Fruit fly (Drosophila melanogaster): Measurements from ENCODE around the gene CG3408.
A peak's percentile ranks its signal among the peaks of the same experiment; 100 is the strongest.

Gene CG3408

dm6 chr3L:9491331-9491730 lies 18.1 kb downstream of the CG3408 start:
- TF ChIP-seq CG17801 (GFP tag; optimal IDR thresholded peaks at IDR 0.05; ENCODE audit: partially characterized antibody), result no peak

- TF ChIP-seq CG17801 (GFP tag; optimal IDR thresholded peaks at IDR 0.05; ENCODE audit: partially characterized antibody), result no peak
Observed at dm6 chr3L:9490432-9490831, 19.0 kb downstream of the CG3408 start.

- no peak for TF ChIP-seq CG17801 (GFP tag; optimal IDR thresholded peaks at IDR 0.05; ENCODE audit: partially characterized antibody)
Observed at dm6 chr3L:9489627-9490026, 19.8 kb downstream of the CG3408 start.

dm6 chr3L:9489133-9489532 lies 20.2 kb downstream of the CG3408 start, which contains the start of gene CG32036:
CG32036 (minus strand) TSS chr3L:9489233.
- TF ChIP-seq CG17801 (GFP tag; optimal IDR thresholded peaks at IDR 0.05; ENCODE audit: partially characterized antibody), result no peak

- TF ChIP-seq CG17801 (GFP tag; optimal IDR thresholded peaks at IDR 0.05; ENCODE audit: partially characterized antibody), result peak; percentile 28
Observed at dm6 chr3L:9487586-9487985, 21.8 kb downstream of the CG3408 start, which contains the start of gene pall. pall (minus strand) TSS chr3L:9487790.

dm6 chr3L:9476829-9477228 lies 32.6 kb downstream of the CG3408 start, which contains the start of the genes Uch-L5 and Jarid2:
Uch-L5 (minus strand) TSS chr3L:9476965.
Jarid2 (plus strand) TSS chr3L:9477038.
- peak; percentile 79 for TF ChIP-seq CG17801 (GFP tag; optimal IDR thresholded peaks at IDR 0.05; ENCODE audit: partially characterized antibody)

dm6 chr3L:9471151-9471903 lies 38.1 kb downstream of the CG3408 start:
- TF ChIP-seq CG17801 (GFP tag; optimal IDR thresholded peaks at IDR 0.05; ENCODE audit: partially characterized antibody), result no peak

- no peak for TF ChIP-seq CG17801 (GFP tag; optimal IDR thresholded peaks at IDR 0.05; ENCODE audit: partially characterized antibody)
Observed at dm6 chr3L:9469079-9469478, 40.3 kb downstream of the CG3408 start.

dm6 chr3L:9468261-9468890 lies 41.0 kb downstream of the CG3408 start:
- TF ChIP-seq CG17801 (GFP tag; optimal IDR thresholded peaks at IDR 0.05; ENCODE audit: partially characterized antibody), result no peak

- no peak for TF ChIP-seq CG17801 (GFP tag; optimal IDR thresholded peaks at IDR 0.05; ENCODE audit: partially characterized antibody)
Observed at dm6 chr3L:9467763-9468206, 41.6 kb downstream of the CG3408 start.

dm6 chr3L:9467267-9467666 lies 42.1 kb downstream of the CG3408 start:
- TF ChIP-seq CG17801 (GFP tag; optimal IDR thresholded peaks at IDR 0.05; ENCODE audit: partially characterized antibody), result no peak

dm6 chr3L:9466595-9466994 lies 42.8 kb downstream of the CG3408 start:
- TF ChIP-seq CG17801 (GFP tag; optimal IDR thresholded peaks at IDR 0.05; ENCODE audit: partially characterized antibody), result no peak

- no peak for TF ChIP-seq CG17801 (GFP tag; optimal IDR thresholded peaks at IDR 0.05; ENCODE audit: partially characterized antibody)
Observed at dm6 chr3L:9465652-9466244, 43.6 kb downstream of the CG3408 start.

dm6 chr3L:9462794-9463193 lies 46.6 kb downstream of the CG3408 start:
- no peak for TF ChIP-seq CG17801 (GFP tag; optimal IDR thresholded peaks at IDR 0.05; ENCODE audit: partially characterized antibody)

- peak; percentile 89 for TF ChIP-seq CG17801 (GFP tag; optimal IDR thresholded peaks at IDR 0.05; ENCODE audit: partially characterized antibody)
Observed at dm6 chr3L:9462247-9462769, 47.1 kb downstream of the CG3408 start.
